Fruit fly (Drosophila melanogaster) whole organism, embryonic: Measurements from ENCODE around the gene CG9497.

Experiments used
- Antp ChIP-seq: fragments of 200-800 bp; sonication (Bioruptor generic); optimal IDR thresholded peaks from 3 replicates; lab custom pipeline; 2016; ENCODE audit warnings: missing biosample characterization, missing genetic modification characterization
- Asciz ChIP-seq: fragments of 200-800 bp; sonication (Bioruptor generic); optimal IDR thresholded peaks from 2 replicates; lab custom pipeline; 2017; ENCODE audit warnings: missing biosample characterization, mild to moderate bottlenecking, missing genetic modification characterization, missing genetic modification reagents
- B-H2 ChIP-seq: fragments of 200-800 bp; sonication (Bioruptor generic); optimal IDR thresholded peaks from 2 replicates; lab custom pipeline; 2018; ENCODE audit warnings: missing biosample characterization, mild to moderate bottlenecking, missing genetic modification characterization
- CG10147 ChIP-seq: fragments of 200-800 bp; sonication (Bioruptor generic); optimal IDR thresholded peaks from 2 replicates; lab custom pipeline; 2019; ENCODE audit warnings: missing biosample characterization, mild to moderate bottlenecking, missing genetic modification characterization, moderate library complexity
- CG10979 ChIP-seq: fragments of 200-800 bp; sonication (Bioruptor generic); optimal IDR thresholded peaks from 2 replicates; lab custom pipeline; 2018; ENCODE audit warnings: missing biosample characterization, mild to moderate bottlenecking, missing genetic modification characterization, moderate library complexity
- CG11247 ChIP-seq: fragments of 200-800 bp; sonication (Bioruptor generic); IDR thresholded peaks from 2 replicates; pipeline ENCODE4 v1.3.6; 2022; ENCODE audit warnings: missing biosample characterization, missing genetic modification characterization
- CG11695 ChIP-seq: fragments of 200-800 bp; sonication (Bioruptor generic); IDR thresholded peaks from 3 replicates; pipeline ENCODE4 v1.3.6; 2022; ENCODE audit warnings: missing biosample characterization, missing genetic modification characterization
- CG12942 ChIP-seq: fragments of 200-800 bp; sonication (Bioruptor generic); optimal IDR thresholded peaks from 3 replicates; lab custom pipeline; 2016; ENCODE audit warnings: missing biosample characterization, missing genetic modification characterization
- CG13624 ChIP-seq: fragments of 200-800 bp; sonication (Bioruptor generic); optimal IDR thresholded peaks from 2 replicates; lab custom pipeline; 2016; ENCODE audit warnings: missing biosample characterization, missing genetic modification characterization
- CG13894 ChIP-seq: fragments of 200-800 bp; sonication (Bioruptor generic); optimal IDR thresholded peaks from 3 replicates; lab custom pipeline; 2018; ENCODE audit warnings: missing biosample characterization, mild to moderate bottlenecking, missing genetic modification characterization, moderate library complexity
- CG15696 ChIP-seq: fragments of 200-800 bp; sonication (Bioruptor generic); optimal IDR thresholded peaks from 2 replicates; lab custom pipeline; 2019; ENCODE audit warnings: missing biosample characterization, mild to moderate bottlenecking, missing genetic modification characterization, moderate library complexity
- CG16863 ChIP-seq: fragments of 200-800 bp; sonication (Bioruptor generic); optimal IDR thresholded peaks from 3 replicates; lab custom pipeline; 2016; ENCODE audit warnings: missing biosample characterization, missing genetic modification characterization
- CG17829 ChIP-seq: fragments of 200-800 bp; optimal IDR thresholded peaks from 2 replicates; lab custom pipeline; 2019; ENCODE audit warnings: missing biosample characterization, mild to moderate bottlenecking, missing genetic modification characterization, moderate library complexity
- CG2129 ChIP-seq: fragments of 200-800 bp; sonication (Bioruptor generic); IDR thresholded peaks from 2 replicates; pipeline ENCODE4 v1.3.6; 2022; ENCODE audit warnings: missing biosample characterization, missing genetic modification characterization; ENCODE audit not compliant: partially characterized antibody
- CG2875 ChIP-seq: fragments of 200-800 bp; sonication (Bioruptor generic); optimal IDR thresholded peaks from 2 replicates; lab custom pipeline; 2017; ENCODE audit warnings: missing biosample characterization, mild to moderate bottlenecking, missing genetic modification characterization, missing genetic modification reagents
- CG2889 ChIP-seq: fragments of 200-800 bp; sonication (Bioruptor generic); IDR thresholded peaks from 3 replicates; pipeline ENCODE4 v1.3.6; 2022; ENCODE audit warnings: missing biosample characterization, missing genetic modification characterization
- CG30020 ChIP-seq: fragments of 200-800 bp; optimal IDR thresholded peaks from 2 replicates; lab custom pipeline; 2019; ENCODE audit warnings: missing biosample characterization, mild to moderate bottlenecking, missing genetic modification characterization, moderate library complexity
- CG33557 ChIP-seq: fragments of 200-800 bp; sonication (Bioruptor generic); optimal IDR thresholded peaks from 2 replicates; lab custom pipeline; 2019; ENCODE audit warnings: missing biosample characterization, mild to moderate bottlenecking, missing genetic modification characterization, moderate library complexity
- CG3407 ChIP-seq: fragments of 200-800 bp; sonication (Bioruptor generic); optimal IDR thresholded peaks from 2 replicates; lab custom pipeline; 2018; ENCODE audit warnings: missing biosample characterization, mild to moderate bottlenecking, missing genetic modification characterization
- CG4282 ChIP-seq: fragments of 200-800 bp; sonication (Bioruptor generic); optimal IDR thresholded peaks from 2 replicates; lab custom pipeline; 2016; ENCODE audit warnings: missing biosample characterization, missing genetic modification characterization
- CG4707 ChIP-seq: fragments of 200-800 bp; sonication (Bioruptor generic); optimal IDR thresholded peaks from 2 replicates; lab custom pipeline; 2018; ENCODE audit warnings: missing biosample characterization, mild to moderate bottlenecking, missing genetic modification characterization, moderate library complexity
- CG4854 ChIP-seq: fragments of 200-800 bp; sonication (Bioruptor generic); optimal IDR thresholded peaks from 2 replicates; lab custom pipeline; 2016; ENCODE audit warnings: missing biosample characterization, missing genetic modification characterization, inconsistent platforms
- CG6765 ChIP-seq: fragments of 200-800 bp; sonication (Bioruptor generic); optimal IDR thresholded peaks from 3 replicates; lab custom pipeline; 2017; ENCODE audit warnings: missing biosample characterization, mild to moderate bottlenecking, missing genetic modification characterization
- CG6813 ChIP-seq: fragments of 200-800 bp; sonication (Bioruptor generic); optimal IDR thresholded peaks from 2 replicates; lab custom pipeline; 2017; ENCODE audit warnings: missing biosample characterization, missing genetic modification characterization, mild to moderate bottlenecking, moderate library complexity, missing genetic modification reagents
- CG7372 ChIP-seq: fragments of 200-800 bp; sonication (Bioruptor generic); IDR thresholded peaks from 2 replicates; pipeline ENCODE4 v1.3.6; 2022; ENCODE audit warnings: missing biosample characterization, missing genetic modification characterization
- CG7556 ChIP-seq: fragments of 200-800 bp; sonication (Bioruptor generic); optimal IDR thresholded peaks from 2 replicates; lab custom pipeline; 2017; ENCODE audit warnings: missing biosample characterization, mild to moderate bottlenecking, missing genetic modification characterization
- CG8924 ChIP-seq: fragments of 200-800 bp; optimal IDR thresholded peaks from 3 replicates; lab custom pipeline; 2019; ENCODE audit warnings: missing biosample characterization, mild to moderate bottlenecking, missing genetic modification characterization, moderate library complexity
- CG9437 ChIP-seq: fragments of 200-800 bp; sonication (Bioruptor generic); optimal IDR thresholded peaks from 2 replicates; lab custom pipeline; 2018; ENCODE audit warnings: missing biosample characterization, mild to moderate bottlenecking, missing genetic modification characterization
- CG9797 ChIP-seq: fragments of 200-800 bp; sonication (Bioruptor generic); optimal IDR thresholded peaks from 3 replicates; lab custom pipeline; 2018; ENCODE audit warnings: missing biosample characterization, mild to moderate bottlenecking, missing genetic modification characterization
- Camta ChIP-seq: fragments of 200-800 bp; sonication (Bioruptor generic); optimal IDR thresholded peaks from 2 replicates; lab custom pipeline; 2016; ENCODE audit warnings: missing biosample characterization, missing genetic modification characterization
- D19A ChIP-seq: fragments of 200-800 bp; optimal IDR thresholded peaks from 3 replicates; lab custom pipeline; 2019; ENCODE audit warnings: missing biosample characterization, mild to moderate bottlenecking, missing genetic modification characterization, moderate library complexity
- Ets65A ChIP-seq: fragments of 200-800 bp; sonication (Bioruptor generic); peaks from one replicate; lab custom pipeline; 2016; ENCODE audit warnings: missing biosample characterization, missing genetic modification characterization
- HmgZ ChIP-seq: fragments of 200-800 bp; sonication (Bioruptor generic); optimal IDR thresholded peaks from 2 replicates; lab custom pipeline; 2018; ENCODE audit warnings: missing biosample characterization, mild to moderate bottlenecking, missing genetic modification characterization
- Oaz ChIP-seq: fragments of 200-800 bp; sonication (Bioruptor generic); IDR thresholded peaks from 2 replicates; pipeline ENCODE4 v1.3.6; 2022; ENCODE audit warnings: missing biosample characterization, missing genetic modification characterization
- Rx ChIP-seq: fragments of 200-800 bp; sonication (Bioruptor generic); IDR thresholded peaks from 2 replicates; pipeline ENCODE4 v1.3.6; 2022; ENCODE audit warnings: missing biosample characterization, missing genetic modification characterization
- Taf1 ChIP-seq: fragments of 200-800 bp; sonication (Bioruptor generic); IDR thresholded peaks from 2 replicates; pipeline ENCODE4 v1.3.6; 2022; ENCODE audit warnings: missing biosample characterization, missing genetic modification characterization
- Xrp1 ChIP-seq: fragments of 200-800 bp; sonication (Bioruptor generic); IDR thresholded peaks from 2 replicates; pipeline ENCODE4 v1.3.6; 2022; ENCODE audit warnings: missing biosample characterization, missing genetic modification characterization
- cg ChIP-seq: fragments of 200-800 bp; sonication (Bioruptor generic); optimal IDR thresholded peaks from 3 replicates; lab custom pipeline; 2019; ENCODE audit warnings: missing biosample characterization, mild to moderate bottlenecking, missing genetic modification characterization, moderate library complexity
- cwo ChIP-seq: fragments of 200-800 bp; sonication (Bioruptor generic); optimal IDR thresholded peaks from 3 replicates; lab custom pipeline; 2017; ENCODE audit warnings: missing biosample characterization, missing genetic modification characterization, mild to moderate bottlenecking, moderate library complexity, missing genetic modification reagents
- dati ChIP-seq: fragments of 200-800 bp; sonication (Bioruptor generic); IDR thresholded peaks from 2 replicates; pipeline ENCODE4 v1.3.6; 2022; ENCODE audit warnings: missing biosample characterization, missing genetic modification characterization
- dpn ChIP-seq, 2 experiments: fragments of 200-800 bp; sonication (Bioruptor generic); optimal IDR thresholded peaks; 3 replicates each; lab custom pipeline; 2016; ENCODE audit warnings: missing biosample characterization in 2 of 2, missing genetic modification characterization in 2 of 2
- ems ChIP-seq: fragments of 200-800 bp; sonication (Bioruptor generic); optimal IDR thresholded peaks from 3 replicates; lab custom pipeline; 2016; ENCODE audit warnings: missing biosample characterization, missing genetic modification characterization
- gsb-n ChIP-seq: fragments of 200-800 bp; sonication (Bioruptor generic); optimal IDR thresholded peaks from 3 replicates; lab custom pipeline; 2018; ENCODE audit warnings: missing biosample characterization, mild to moderate bottlenecking, missing genetic modification characterization
- gt ChIP-seq: fragments of 200-800 bp; sonication (Bioruptor generic); IDR thresholded peaks from 2 replicates; pipeline ENCODE4 v1.3.6; 2022; ENCODE audit warnings: missing biosample characterization, missing genetic modification characterization
- jumu ChIP-seq: fragments of 200-800 bp; sonication (Bioruptor generic); optimal IDR thresholded peaks from 3 replicates; lab custom pipeline; 2016; ENCODE audit warnings: missing biosample characterization, missing genetic modification characterization
- lilli ChIP-seq: fragments of 200-800 bp; sonication (Bioruptor generic); optimal IDR thresholded peaks from 3 replicates; lab custom pipeline; 2016; ENCODE audit warnings: missing biosample characterization, missing genetic modification characterization
- peb ChIP-seq: fragments of 200-800 bp; sonication (Bioruptor generic); IDR thresholded peaks from 2 replicates; pipeline ENCODE4 v1.3.6; 2022; ENCODE audit warnings: missing biosample characterization, missing genetic modification characterization
- ro ChIP-seq: fragments of 200-800 bp; sonication (Bioruptor generic); IDR thresholded peaks from 2 replicates; pipeline ENCODE4 v1.3.6; 2022; ENCODE audit warnings: missing biosample characterization, missing genetic modification characterization
- row ChIP-seq: fragments of 200-800 bp; sonication (Bioruptor generic); IDR thresholded peaks from 3 replicates; pipeline ENCODE4 v1.3.6; 2022; ENCODE audit warnings: missing biosample characterization, missing genetic modification characterization
- sens ChIP-seq: fragments of 200-800 bp; sonication (Bioruptor generic); peaks from one replicate; lab custom pipeline; 2016; ENCODE audit warnings: missing biosample characterization, missing genetic modification characterization

Gene CG9497

dm6 chr2L:6323536-6324385 lies 24.5 kb downstream of the CG9497 start, which contains the start of gene PDZ-GEF (continued):
- TF ChIP-seq Ets65A (GFP tag; lab: Kevin White, UChicago) (peak; percentile 92), D19A (tag; lab: Kevin White, UChicago) (no peak), CG11695 (no peak), dpn (GFP tag; optimal IDR thresholded peaks at IDR 0.05; lab: Kevin White, UChicago) (peak; percentile 51 to 77), gt (GFP tag; lab: Robert Waterston, UW) (no peak), cwo (GFP tag; lab: Kevin White, UChicago) (no peak), CG16863 (peak; percentile 56), CG6765 (GFP tag; lab: Kevin White, UChicago) (no peak), CG2889 (GFP tag; lab: Robert Waterston, UW) (no peak), CG9437 (no peak), CG11247 (GFP tag; lab: Robert Waterston, UW) (peak; percentile 66), Antp (GFP tag; lab: Kevin White, UChicago) (peak; percentile 56), lilli (GFP tag; lab: Kevin White, UChicago) (peak; percentile 65), HmgZ (tag; lab: Kevin White, UChicago) (peak; percentile 75), CG2129 (GFP tag; lab: Robert Waterston, UW) (no peak), Oaz (GFP tag; lab: Robert Waterston, UW) (no peak), cg (peak; percentile 99), CG7372 (GFP tag; lab: Robert Waterston, UW) (no peak; the same call in 1 of the 2 replicates), CG17829 (tag; lab: Kevin White, UChicago) (peak; percentile 82), CG4854 (peak; percentile 63), ems (GFP tag; lab: Kevin White, UChicago) (no peak), CG4282 (GFP tag; lab: Kevin White, UChicago) (peak; percentile 16), Camta (GFP tag; lab: Kevin White, UChicago) (peak; percentile 39), jumu (GFP tag; lab: Kevin White, UChicago) (peak; percentile 48), row (GFP tag; lab: Robert Waterston, UW) (peak; percentile 28; the same call in 2 of the 3 replicates), peb (no peak; the same call in 1 of the 2 replicates), CG12942 (GFP tag; lab: Kevin White, UChicago) (peak; percentile 27), CG30020 (tag; lab: Kevin White, UChicago) (no peak), gsb-n (tag; lab: Kevin White, UChicago) (no peak), CG8924 (no peak), CG7556 (no peak), sens (GFP tag; lab: Kevin White, UChicago) (peak; percentile 91), CG6813 (GFP tag; lab: Kevin White, UChicago) (no peak), CG10147 (GFP tag; lab: Kevin White, UChicago) (no peak), Taf1 (GFP tag; lab: Robert Waterston, UW) (no peak), B-H2 (GFP tag; lab: Kevin White, UChicago) (no peak), CG10979 (tag; lab: Kevin White, UChicago) (peak; percentile 79), CG13894 (no peak), CG13624 (GFP tag; lab: Kevin White, UChicago) (peak; percentile 37), CG3407 (GFP tag; lab: Kevin White, UChicago) (peak; percentile 33), dati (GFP tag; lab: Robert Waterston, UW) (no peak), ro (GFP tag; lab: Robert Waterston, UW) (no peak), CG33557 (GFP tag; lab: Kevin White, UChicago) (no peak), CG4707 (GFP tag; lab: Kevin White, UChicago) (peak; percentile 32), Asciz (no peak), CG2875 (no peak), CG9797 (peak; percentile 95), Rx (GFP tag; lab: Robert Waterston, UW) (no peak), Xrp1 (no peak), CG15696 (tag; lab: Kevin White, UChicago) (peak; percentile 68)
